Fruit fly (Drosophila melanogaster) whole organism, embryonic: ENCODE measurements around the gene CG13720.

ENCODE experiments used
- CG10267 ChIP-seq: fragments of 200-800 bp; sonication (Bioruptor generic); optimal IDR thresholded peaks from 2 replicates; lab custom pipeline; 2018; ENCODE audit warnings: missing biosample characterization, mild to moderate bottlenecking, missing genetic modification characterization, moderate library complexity
- CG11696 ChIP-seq: fragments of 200-800 bp; sonication (Bioruptor generic); IDR thresholded peaks from 2 replicates; pipeline ENCODE4 v1.3.6; 2022; ENCODE audit warnings: missing biosample characterization, missing genetic modification characterization
- CG12299 ChIP-seq: fragments of 200-800 bp; sonication (Bioruptor generic); optimal IDR thresholded peaks from 2 replicates; lab custom pipeline; 2018; ENCODE audit warnings: missing biosample characterization, mild to moderate bottlenecking, missing genetic modification characterization
- CG15269 ChIP-seq: fragments of 200-800 bp; sonication (Bioruptor generic); optimal IDR thresholded peaks from 2 replicates; lab custom pipeline; 2018; ENCODE audit warnings: missing biosample characterization, mild to moderate bottlenecking, missing genetic modification characterization, moderate library complexity
- CG16815 ChIP-seq: fragments of 200-800 bp; sonication (Bioruptor generic); optimal IDR thresholded peaks from 3 replicates; lab custom pipeline; 2017; ENCODE audit warnings: missing biosample characterization, mild to moderate bottlenecking, missing genetic modification characterization
- CG17802 ChIP-seq: fragments of 200-800 bp; sonication (Bioruptor generic); optimal IDR thresholded peaks from 2 replicates; lab custom pipeline; 2018; ENCODE audit warnings: missing biosample characterization, mild to moderate bottlenecking, missing genetic modification characterization, moderate library complexity
- CG18476 ChIP-seq: fragments of 200-800 bp; sonication (Bioruptor generic); optimal IDR thresholded peaks from 2 replicates; lab custom pipeline; 2016; ENCODE audit warnings: missing biosample characterization, mild to moderate bottlenecking, missing genetic modification characterization
- CG18599 ChIP-seq: fragments of 200-800 bp; sonication (Bioruptor generic); optimal IDR thresholded peaks from 3 replicates; lab custom pipeline; 2017; ENCODE audit warnings: missing biosample characterization, missing genetic modification characterization, mild to moderate bottlenecking, moderate library complexity, missing genetic modification reagents
- CG2199 ChIP-seq: fragments of 200-800 bp; sonication (Bioruptor generic); IDR thresholded peaks from 3 replicates; pipeline ENCODE4 v1.3.6; 2022; ENCODE audit warnings: missing biosample characterization, missing genetic modification characterization
- CG2712 ChIP-seq: fragments of 200-800 bp; optimal IDR thresholded peaks from 3 replicates; lab custom pipeline; 2019; ENCODE audit warnings: missing biosample characterization, mild to moderate bottlenecking, missing genetic modification characterization, moderate library complexity
- CG2875 ChIP-seq: fragments of 200-800 bp; sonication (Bioruptor generic); optimal IDR thresholded peaks from 2 replicates; lab custom pipeline; 2017; ENCODE audit warnings: missing biosample characterization, mild to moderate bottlenecking, missing genetic modification characterization, missing genetic modification reagents
- CG31365 ChIP-seq: fragments of 200-800 bp; sonication (Bioruptor generic); optimal IDR thresholded peaks from 2 replicates; lab custom pipeline; 2018; ENCODE audit warnings: missing biosample characterization, mild to moderate bottlenecking, missing genetic modification characterization
- CG4328 ChIP-seq: fragments of 200-800 bp; sonication (Bioruptor generic); optimal IDR thresholded peaks from 3 replicates; lab custom pipeline; 2017; ENCODE audit warnings: missing biosample characterization, missing genetic modification reagents, missing genetic modification characterization
- CG4404 ChIP-seq: fragments of 200-800 bp; sonication (Bioruptor generic); IDR thresholded peaks from 2 replicates; pipeline ENCODE4 v1.3.6; 2022; ENCODE audit warnings: missing biosample characterization, missing genetic modification characterization
- CG4707 ChIP-seq: fragments of 200-800 bp; sonication (Bioruptor generic); optimal IDR thresholded peaks from 2 replicates; lab custom pipeline; 2018; ENCODE audit warnings: missing biosample characterization, mild to moderate bottlenecking, missing genetic modification characterization, moderate library complexity
- CG6791 ChIP-seq: fragments of 200-800 bp; sonication (Bioruptor generic); IDR thresholded peaks from 3 replicates; pipeline ENCODE4 v1.3.6; 2022; ENCODE audit warnings: missing biosample characterization, missing genetic modification characterization; ENCODE audit not compliant: partially characterized antibody
- CG8290 ChIP-seq, 3 experiments: fragments of 200-800 bp; sonication (Bioruptor generic); optimal IDR thresholded peaks; 2 replicates each; lab custom pipeline; 2016 to 2019; ENCODE audit warnings: missing biosample characterization in 3 of 3, missing genetic modification characterization in 3 of 3, mild to moderate bottlenecking in 2 of 3, moderate library complexity in 1 of 3
- CG9437 ChIP-seq: fragments of 200-800 bp; sonication (Bioruptor generic); optimal IDR thresholded peaks from 2 replicates; lab custom pipeline; 2018; ENCODE audit warnings: missing biosample characterization, mild to moderate bottlenecking, missing genetic modification characterization
- D19B ChIP-seq: fragments of 200-800 bp; sonication (Bioruptor generic); optimal IDR thresholded peaks from 2 replicates; lab custom pipeline; 2017; ENCODE audit warnings: missing biosample characterization, mild to moderate bottlenecking, missing genetic modification characterization
- Dek ChIP-seq: fragments of 200-800 bp; sonication (Bioruptor generic); optimal IDR thresholded peaks from 3 replicates; lab custom pipeline; 2019; ENCODE audit warnings: missing biosample characterization, mild to moderate bottlenecking, missing genetic modification characterization, moderate library complexity
- Dll ChIP-seq: fragments of 200-800 bp; sonication (Bioruptor generic); IDR thresholded peaks from 4 replicates; pipeline ENCODE4 v1.3.6; 2022; ENCODE audit warnings: missing biosample characterization, missing genetic modification characterization; ENCODE audit not compliant: partially characterized antibody
- Eip74EF ChIP-seq, 2 experiments: fragments of 200-800 bp in 1 of 2; fragments of >200 bp in 1 of 2; sonication (Bioruptor generic) in 1 of 2; optimal IDR thresholded peaks; 2 replicates each; lab custom pipeline; 2017 to 2019; ENCODE audit warnings: missing biosample characterization in 2 of 2, missing genetic modification characterization in 2 of 2, mild to moderate bottlenecking in 1 of 2, moderate library complexity in 1 of 2
- Fer3 ChIP-seq: fragments of 200-800 bp; sonication (Bioruptor generic); optimal IDR thresholded peaks from 2 replicates; lab custom pipeline; 2018; ENCODE audit warnings: missing biosample characterization, mild to moderate bottlenecking, missing genetic modification characterization, moderate library complexity
- HmgD ChIP-seq: fragments of 200-800 bp; sonication (Bioruptor generic); optimal IDR thresholded peaks from 3 replicates; lab custom pipeline; 2016; ENCODE audit warnings: missing biosample characterization, missing genetic modification characterization
- Hmr ChIP-seq: fragments of 200-800 bp; sonication (Bioruptor generic); optimal IDR thresholded peaks from 3 replicates; lab custom pipeline; 2017; ENCODE audit warnings: mild to moderate bottlenecking, missing biosample characterization, missing genetic modification reagents, missing genetic modification characterization
- Nf-YA ChIP-seq: fragments of 200-800 bp; sonication (Bioruptor generic); IDR thresholded peaks from 2 replicates; pipeline ENCODE4 v1.3.6; 2022; ENCODE audit warnings: missing biosample characterization, missing genetic modification characterization
- NfI ChIP-seq: fragments of 200-800 bp; sonication (Bioruptor generic); optimal IDR thresholded peaks from 3 replicates; lab custom pipeline; 2018; ENCODE audit warnings: missing biosample characterization, mild to moderate bottlenecking, missing genetic modification characterization, moderate library complexity
- Oli ChIP-seq: fragments of 200-800 bp; sonication (Bioruptor generic); optimal IDR thresholded peaks from 2 replicates; lab custom pipeline; 2018; ENCODE audit warnings: missing biosample characterization, mild to moderate bottlenecking, missing genetic modification characterization, moderate library complexity
- Ssrp ChIP-seq: fragments of 200-800 bp; sonication (Bioruptor generic); optimal IDR thresholded peaks from 2 replicates; lab custom pipeline; 2018; ENCODE audit warnings: missing biosample characterization, mild to moderate bottlenecking, missing genetic modification characterization, moderate library complexity
- abd-A ChIP-seq: fragments of 200-800 bp; sonication (Bioruptor generic); optimal IDR thresholded peaks from 3 replicates; lab custom pipeline; 2019; ENCODE audit warnings: missing biosample characterization, mild to moderate bottlenecking, missing genetic modification characterization, moderate library complexity
- aop ChIP-seq: fragments of 200-800 bp; sonication (Bioruptor generic); IDR thresholded peaks from 2 replicates; pipeline ENCODE4 v1.3.6; 2022; ENCODE audit warnings: missing biosample characterization, missing genetic modification characterization
- da ChIP-seq: fragments of 200-800 bp; sonication (Bioruptor generic); optimal IDR thresholded peaks from 2 replicates; lab custom pipeline; 2016; ENCODE audit warnings: missing biosample characterization, missing genetic modification characterization
- gcm ChIP-seq: fragments of 200-800 bp; sonication (Bioruptor generic); optimal IDR thresholded peaks from 2 replicates; lab custom pipeline; 2019; ENCODE audit warnings: missing biosample characterization, mild to moderate bottlenecking, missing genetic modification characterization, moderate library complexity
- gro ChIP-seq: fragments of 200-800 bp; sonication (Bioruptor generic); optimal IDR thresholded peaks from 2 replicates; lab custom pipeline; 2016; ENCODE audit warnings: missing biosample characterization, missing genetic modification characterization
- kni ChIP-seq: fragments of 200-800 bp; sonication (Bioruptor generic); optimal IDR thresholded peaks from 3 replicates; lab custom pipeline; 2017; ENCODE audit warnings: mild to moderate bottlenecking, missing biosample characterization, missing genetic modification reagents, missing genetic modification characterization
- mirr ChIP-seq: fragments of 200-800 bp; sonication (Bioruptor generic); optimal IDR thresholded peaks from 3 replicates; lab custom pipeline; 2018; ENCODE audit warnings: missing biosample characterization, mild to moderate bottlenecking, missing genetic modification characterization
- nerfin-1 ChIP-seq: fragments of 200-800 bp; sonication (Bioruptor generic); optimal IDR thresholded peaks from 3 replicates; lab custom pipeline; 2019; ENCODE audit warnings: missing biosample characterization, mild to moderate bottlenecking, missing genetic modification characterization, moderate library complexity
- org-1 ChIP-seq: fragments of 200-800 bp; sonication (Bioruptor generic); optimal IDR thresholded peaks from 2 replicates; lab custom pipeline; 2017; ENCODE audit warnings: missing biosample characterization, missing genetic modification characterization
- repo ChIP-seq: fragments of 200-800 bp; sonication (Bioruptor generic); optimal IDR thresholded peaks from 2 replicates; lab custom pipeline; 2016; ENCODE audit warnings: missing biosample characterization, missing genetic modification characterization
- stc ChIP-seq: fragments of 200-800 bp; sonication (Bioruptor generic); IDR thresholded peaks from 2 replicates; pipeline ENCODE4 v1.3.6; 2022; ENCODE audit warnings: missing biosample characterization, missing genetic modification characterization
- tin ChIP-seq: fragments of 200-800 bp; sonication (Bioruptor generic); optimal IDR thresholded peaks from 3 replicates; lab custom pipeline; 2016; ENCODE audit warnings: missing biosample characterization, missing genetic modification characterization
- tna ChIP-seq: fragments of 200-800 bp; sonication (Bioruptor generic); IDR thresholded peaks from 2 replicates; pipeline ENCODE4 v1.3.6; 2022; ENCODE audit warnings: missing biosample characterization, missing genetic modification characterization; ENCODE audit not compliant: partially characterized antibody
- wor ChIP-seq: fragments of 200-800 bp; sonication (Bioruptor generic); IDR thresholded peaks from 2 replicates; pipeline ENCODE4 v1.3.6; 2022; ENCODE audit warnings: missing biosample characterization, missing genetic modification characterization
- zen2 ChIP-seq: fragments of 200-800 bp; sonication (Bioruptor generic); IDR thresholded peaks from 3 replicates; pipeline ENCODE4 v1.3.6; 2022; ENCODE audit warnings: missing biosample characterization, missing genetic modification characterization; ENCODE audit not compliant: partially characterized antibody
- zfh1 ChIP-seq: fragments of 200-800 bp; sonication (Bioruptor generic); IDR thresholded peaks from 3 replicates; pipeline ENCODE4 v1.3.6; 2022; ENCODE audit warnings: missing biosample characterization, missing genetic modification characterization

Gene CG13720

DNA sequence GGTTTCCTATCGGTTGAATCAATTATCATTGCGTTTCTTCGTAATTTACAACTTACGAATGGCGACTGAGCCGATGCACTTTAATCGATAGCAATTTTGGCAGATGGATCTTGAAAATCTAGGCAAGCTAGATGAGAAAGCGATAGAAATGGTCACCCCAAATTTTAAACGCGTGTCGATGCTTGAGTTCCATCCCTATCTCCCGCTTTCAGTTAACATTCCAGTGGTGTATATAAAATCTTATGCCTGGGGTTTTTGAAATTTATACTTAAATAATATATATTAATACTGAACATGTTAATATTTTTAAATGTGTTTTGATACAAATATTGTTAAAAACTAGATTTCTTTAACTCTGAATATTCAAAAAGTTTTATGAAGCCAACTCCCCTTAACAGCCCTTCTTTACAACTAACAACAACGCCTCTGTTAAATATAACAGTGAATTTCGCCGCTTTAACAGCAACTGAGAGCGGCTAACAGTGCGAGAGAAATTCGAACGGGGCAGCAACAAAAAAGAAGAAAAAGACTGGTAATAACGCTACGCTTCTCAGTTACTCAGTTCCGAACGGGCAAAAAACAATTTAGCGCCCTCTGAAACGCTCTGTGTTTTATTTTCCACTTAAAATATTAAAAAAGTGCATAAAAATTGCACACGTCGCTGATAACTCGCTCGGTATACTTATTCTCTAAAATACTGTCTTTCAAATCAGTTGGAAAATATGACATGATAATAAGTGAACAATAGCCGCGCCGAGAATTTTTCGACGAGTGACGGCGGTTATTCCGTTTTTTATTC is 41.5 kb upstream of the CG13720 start, which contains the start of gene CG11357 (continued):
- peak; percentile 99 for TF ChIP-seq Oli (tag; lab: Kevin White, UChicago)
- peak; percentile 93 for TF ChIP-seq CG9437 (GFP tag; lab: Kevin White, UChicago)
- peak; percentile 99 for TF ChIP-seq gcm (GFP tag; lab: Kevin White, UChicago)
- TF ChIP-seq wor (GFP tag; lab: Robert Waterston, UW) = peak; percentile 96
- TF ChIP-seq CG18476 (GFP tag; lab: Kevin White, UChicago) = peak; percentile 89
- TF ChIP-seq CG15269 (tag; lab: Kevin White, UChicago) = peak; percentile 100
- peak; percentile 99 for TF ChIP-seq Dek
- TF ChIP-seq da (GFP tag; lab: Kevin White, UChicago) = no peak
- TF ChIP-seq stc (GFP tag; lab: Robert Waterston, UW) = peak; percentile 99
- TF ChIP-seq CG17802 (tag; lab: Kevin White, UChicago) = peak; percentile 77
- no peak for TF ChIP-seq HmgD
- peak; percentile 99 for TF ChIP-seq CG18599
- TF ChIP-seq Hmr (GFP tag; lab: Kevin White, UChicago) = peak; percentile 99
- TF ChIP-seq zen2 (GFP tag; lab: Robert Waterston, UW) = peak; percentile 69
- TF ChIP-seq Fer3 (tag; lab: Kevin White, UChicago) = peak; percentile 99
- TF ChIP-seq CG4404 (GFP tag; lab: Robert Waterston, UW) = peak; percentile 98
- TF ChIP-seq CG16815 (GFP tag; lab: Kevin White, UChicago) = peak; percentile 94
- TF ChIP-seq zfh1 = peak; percentile 98
- TF ChIP-seq NfI = peak; percentile 99
- TF ChIP-seq CG11696 = peak; percentile 96
- TF ChIP-seq CG4328 = peak; percentile 97
- TF ChIP-seq D19B (GFP tag; lab: Kevin White, UChicago) = peak; percentile 93
- TF ChIP-seq CG4707 (GFP tag; lab: Kevin White, UChicago) = peak; percentile 95
- peak; percentile 98 for TF ChIP-seq nerfin-1 (tag; lab: Kevin White, UChicago)
- TF ChIP-seq CG8290 (GFP tag; optimal IDR thresholded peaks at IDR 0.05; lab: Kevin White, UChicago) = peak; percentile 90
- TF ChIP-seq CG8290 (tag; optimal IDR thresholded peaks at IDR 0.05; lab: Kevin White, UChicago) = peak; percentile 59 to 64
- TF ChIP-seq org-1 (GFP tag; lab: Kevin White, UChicago) = peak; percentile 95
- peak; percentile 96 for TF ChIP-seq tin (GFP tag; lab: Kevin White, UChicago)
- TF ChIP-seq gro = peak; percentile 84
- TF ChIP-seq abd-A (tag; lab: Kevin White, UChicago) = peak; percentile 87
- peak; percentile 99 for TF ChIP-seq CG12299 (tag; lab: Kevin White, UChicago)
- peak in 1 of 2 experiments; percentile 97 for TF ChIP-seq Eip74EF (GFP tag; optimal IDR thresholded peaks at IDR 0.05; lab: Kevin White, UChicago)
- TF ChIP-seq CG6791 (GFP tag; lab: Robert Waterston, UW) = peak; percentile 87
- peak; percentile 97 for TF ChIP-seq CG2199 (GFP tag; lab: Robert Waterston, UW)
- peak; percentile 97 for TF ChIP-seq CG2875
- TF ChIP-seq aop (GFP tag; lab: Robert Waterston, UW) = peak; percentile 75
- TF ChIP-seq Dll (GFP tag; lab: Robert Waterston, UW) = peak; percentile 78; the same call in 3 of the 4 replicates
- peak; percentile 77 for TF ChIP-seq kni (GFP tag; lab: Kevin White, UChicago)
- peak; percentile 98 for TF ChIP-seq Ssrp (tag; lab: Kevin White, UChicago)
- TF ChIP-seq repo (GFP tag; lab: Kevin White, UChicago) = peak; percentile 73
- TF ChIP-seq mirr (GFP tag; lab: Kevin White, UChicago) = peak; percentile 88
- TF ChIP-seq CG2712 = peak; percentile 99
- TF ChIP-seq CG31365 = peak; percentile 76
- peak; percentile 98 for TF ChIP-seq Nf-YA (GFP tag; lab: Robert Waterston, UW)
- TF ChIP-seq tna (GFP tag; lab: Robert Waterston, UW) = peak; percentile 63
- peak; percentile 96 for TF ChIP-seq CG10267 (tag; lab: Kevin White, UChicago)
